Worm (Caenorhabditis elegans) whole organism, young adult: ENCODE results near the gene madf-3.
A peak's percentile ranks its signal among the peaks of the same experiment; 100 is the strongest.

ENCODE experiments used
- F10E7.11 ChIP-seq: sonication (generic microtip); optimal IDR thresholded peaks from 2 replicates; lab custom pipeline; 2017; ENCODE audit warnings: mild to moderate bottlenecking, missing genetic modification characterization, moderate library complexity, missing compliant biosample characterization
- F22D6.2 ChIP-seq: sonication (generic microtip); optimal IDR thresholded peaks from 2 replicates; lab custom pipeline; 2016; ENCODE audit warnings: mild to moderate bottlenecking, missing genetic modification characterization, missing compliant biosample characterization
- F33H1.4 ChIP-seq: fragments of 200-800 bp; sonication (Bioruptor generic); IDR thresholded peaks from 2 replicates; pipeline ENCODE4 v1.3.6; 2022; ENCODE audit warnings: missing genetic modification reagents, missing genetic modification characterization, missing compliant biosample characterization
- F39B2.1 ChIP-seq: fragments of 200-800 bp; sonication (Bioruptor generic); IDR thresholded peaks from 2 replicates; pipeline ENCODE4 v1.3.6; 2022; ENCODE audit warnings: missing genetic modification reagents, missing genetic modification characterization, missing compliant biosample characterization
- F52B5.7 ChIP-seq: sonication (generic microtip); optimal IDR thresholded peaks from 2 replicates; lab custom pipeline; 2016; ENCODE audit warnings: mild to moderate bottlenecking, missing genetic modification characterization, missing compliant biosample characterization
- K11D2.4 ChIP-seq: fragments of 200-800 bp; sonication (Bioruptor generic); IDR thresholded peaks from 2 replicates; pipeline ENCODE4 v1.3.6; 2022; ENCODE audit warnings: missing genetic modification reagents, missing genetic modification characterization, missing compliant biosample characterization
- T26A5.8 ChIP-seq: sonication (generic microtip); optimal IDR thresholded peaks from 2 replicates; lab custom pipeline; 2016; ENCODE audit warnings: missing genetic modification characterization, missing compliant biosample characterization
- aptf-3 ChIP-seq: fragments of 200-800 bp; sonication (Bioruptor generic); IDR thresholded peaks from 2 replicates; pipeline ENCODE4 v1.3.6; 2022; ENCODE audit warnings: missing genetic modification characterization, missing compliant biosample characterization
- bed-1 ChIP-seq: fragments of 200-800 bp; sonication (Bioruptor generic); IDR thresholded peaks from 2 replicates; pipeline ENCODE4 v1.3.6; 2022; ENCODE audit warnings: missing genetic modification reagents, missing genetic modification characterization, missing compliant biosample characterization
- ccch-3 ChIP-seq: fragments of 200-800 bp; sonication (Bioruptor generic); optimal IDR thresholded peaks from 2 replicates; lab custom pipeline; 2018; ENCODE audit warnings: mild to moderate bottlenecking, missing genetic modification characterization, missing compliant biosample characterization
- cebp-1 ChIP-seq, 2 experiments: fragments of 200-800 bp in 1 of 2; sonication (Bioruptor generic) in 1 of 2; sonication (generic microtip) in 1 of 2; IDR thresholded peaks in 1 of 2; optimal IDR thresholded peaks in 1 of 2; 2 replicates each; pipeline versions ENCODE4 v1.3.6 to Lab custom; 2017 to 2022; ENCODE audit warnings: missing compliant biosample characterization in 2 of 2, missing genetic modification characterization in 2 of 2, mild to moderate bottlenecking in 1 of 2, missing genetic modification reagents in 1 of 2, moderate library complexity in 1 of 2
- chd-7 ChIP-seq: sonication (generic microtip); optimal IDR thresholded peaks from 2 replicates; lab custom pipeline; 2016; ENCODE audit warnings: mild to moderate bottlenecking, missing genetic modification characterization, moderate library complexity, missing compliant biosample characterization
- die-1 ChIP-seq: sonication (generic microtip); optimal IDR thresholded peaks from 2 replicates; lab custom pipeline; 2016; ENCODE audit warnings: missing genotype, mild to moderate bottlenecking, missing genetic modification characterization, missing compliant biosample characterization
- dox-1 ChIP-seq: fragments of 200-800 bp; sonication (Bioruptor generic); IDR thresholded peaks from 2 replicates; pipeline ENCODE4 v1.3.6; 2022; ENCODE audit warnings: missing genetic modification reagents, missing genetic modification characterization, missing compliant biosample characterization
- egl-44 ChIP-seq: fragments of 200-800 bp; sonication (Bioruptor generic); IDR thresholded peaks from 2 replicates; pipeline ENCODE4 v1.3.6; 2022; ENCODE audit warnings: missing genetic modification reagents, missing genetic modification characterization, missing compliant biosample characterization
- ekl-4 ChIP-seq: fragments of 200-800 bp; sonication (Bioruptor generic); IDR thresholded peaks from 2 replicates; pipeline ENCODE4 v1.3.6; 2022; ENCODE audit warnings: missing genetic modification reagents, missing genetic modification characterization, missing compliant biosample characterization
- ets-4 ChIP-seq: fragments of 200-800 bp; sonication (Bioruptor generic); optimal IDR thresholded peaks from 2 replicates; lab custom pipeline; 2018; ENCODE audit warnings: mild to moderate bottlenecking, missing genetic modification characterization, missing compliant biosample characterization
- hlh-12 ChIP-seq: sonication (generic microtip); optimal IDR thresholded peaks from 2 replicates; lab custom pipeline; 2016; ENCODE audit warnings: missing genetic modification characterization, missing compliant biosample characterization
- hrde-1 ChIP-seq: sonication (generic microtip); optimal IDR thresholded peaks from 2 replicates; lab custom pipeline; 2016; ENCODE audit warnings: missing genetic modification characterization, mild to moderate bottlenecking, missing compliant biosample characterization, moderate library complexity, missing genotype, missing genetic modification reagents, borderline replicate concordance
- hsf-1 ChIP-seq: fragments of 200-800 bp; sonication (Bioruptor generic); IDR thresholded peaks from 2 replicates; pipeline ENCODE4 v1.3.6; 2022; ENCODE audit warnings: missing genetic modification reagents, missing genetic modification characterization, missing compliant biosample characterization
- lir-1 ChIP-seq: fragments of 200-800 bp; sonication (Bioruptor generic); conservative IDR thresholded peaks from 2 replicates; pipeline ENCODE4 v1.3.6; 2022; ENCODE audit warnings: missing genetic modification reagents, missing genetic modification characterization, missing compliant biosample characterization
- mes-4 ChIP-seq: sonication (generic microtip); optimal IDR thresholded peaks from 2 replicates; lab custom pipeline; 2016; ENCODE audit warnings: missing genotype, missing genetic modification characterization, missing compliant biosample characterization
- nfya-1 ChIP-seq: sonication (generic microtip); optimal IDR thresholded peaks from 2 replicates; lab custom pipeline; 2017; ENCODE audit warnings: antibody characterized with exemption, missing compliant biosample characterization, missing genetic modification characterization, borderline replicate concordance; ENCODE audit not compliant: insufficient read depth
- nhr-120 ChIP-seq: fragments of 200-800 bp; sonication (Bioruptor generic); IDR thresholded peaks from 2 replicates; pipeline ENCODE4 v1.3.6; 2022; ENCODE audit warnings: missing genetic modification characterization, missing compliant biosample characterization
- pha-4 ChIP-seq: fragments of 150-350 bp; sonication (generic microtip); optimal IDR thresholded peaks from 2 replicates; lab custom pipeline; 2014; ENCODE audit warnings: missing biosample characterization, missing genetic modification reagents, missing genetic modification characterization
- snpc-1.1 ChIP-seq: sonication (generic microtip); optimal IDR thresholded peaks from 2 replicates; lab custom pipeline; 2017; ENCODE audit warnings: missing genetic modification characterization, mild to moderate bottlenecking, missing compliant biosample characterization, antibody characterized with exemption, moderate library complexity, missing genotype, missing genetic modification reagents; ENCODE audit not compliant: insufficient read depth
- unc-62 ChIP-seq: fragments of 150-350 bp; optimal IDR thresholded peaks from 2 replicates; lab custom pipeline; 2014; ENCODE audit warnings: missing biosample characterization, missing genetic modification reagents, missing genetic modification characterization
- xnd-1 ChIP-seq: sonication (generic microtip); optimal IDR thresholded peaks from 2 replicates; lab custom pipeline; 2016; ENCODE audit warnings: missing genotype, missing genetic modification reagents, missing genetic modification characterization, missing compliant biosample characterization
- zfh-2 ChIP-seq: fragments of 200-800 bp; sonication (Bioruptor generic); conservative IDR thresholded peaks from 2 replicates; pipeline ENCODE4 v1.3.6; 2022; ENCODE audit warnings: missing genetic modification reagents, missing genetic modification characterization, missing compliant biosample characterization
- ztf-18 ChIP-seq: sonication (generic microtip); optimal IDR thresholded peaks from 2 replicates; lab custom pipeline; 2016; ENCODE audit warnings: missing genotype, mild to moderate bottlenecking, missing genetic modification characterization, missing compliant biosample characterization

madf-3 gene

ce11 chrII:4299227-4299703 lies 35.3 kb upstream of the madf-3 start, which contains the start of gene sco-1 (continued):
- peak; percentile 100 for TF ChIP-seq F33H1.4 (GFP tag; lab: Robert Waterston, UW)
- TF ChIP-seq chd-7 (tag; lab: Kevin White, UChicago) = peak; percentile 56
- TF ChIP-seq ets-4 (GFP tag; lab: Kevin White, UChicago) = no peak

- TF ChIP-seq egl-44 = no peak
- no peak for TF ChIP-seq F22D6.2
- TF ChIP-seq F10E7.11 (tag; lab: Kevin White, UChicago) = no peak
- no peak for TF ChIP-seq hsf-1 (GFP tag; lab: Robert Waterston, UW)
- TF ChIP-seq dox-1 (GFP tag; lab: Robert Waterston, UW) = no peak
- TF ChIP-seq nfya-1 (tag; lab: Kevin White, UChicago) = no peak
- no peak for TF ChIP-seq cebp-1 (GFP tag; IDR thresholded peaks at IDR 0.05; lab: Robert Waterston, UW)
- no peak for TF ChIP-seq cebp-1 (tag; optimal IDR thresholded peaks at IDR 0.05; lab: Kevin White, UChicago)
- no peak for TF ChIP-seq pha-4 (tag; lab: Kevin White, UChicago)
- TF ChIP-seq F33H1.4 (GFP tag; lab: Robert Waterston, UW) = no peak
- no peak for TF ChIP-seq snpc-1.1 (tag; lab: Kevin White, UChicago)
- no peak for TF ChIP-seq F39B2.1 (GFP tag; lab: Robert Waterston, UW)
- TF ChIP-seq F52B5.7 (tag; lab: Kevin White, UChicago) = no peak
- no peak for TF ChIP-seq xnd-1 (tag; lab: Kevin White, UChicago)
- TF ChIP-seq aptf-3 (GFP tag; lab: Robert Waterston, UW) = no peak
- no peak for TF ChIP-seq die-1 (tag; lab: Kevin White, UChicago)
- TF ChIP-seq mes-4 (tag; lab: Kevin White, UChicago) = no peak
- TF ChIP-seq K11D2.4 (GFP tag; lab: Robert Waterston, UW) = no peak
- TF ChIP-seq lir-1 (GFP tag; lab: Robert Waterston, UW) = no peak
- TF ChIP-seq hrde-1 (tag; lab: Kevin White, UChicago) = no peak
- no peak for TF ChIP-seq T26A5.8 (tag; lab: Kevin White, UChicago)
Measured at ce11 chrII:4301307-4301706, 33.2 kb upstream of the madf-3 start, which contains the start of gene gtf-2F1. Gene gtf-2F1 (plus strand): TSS chrII:4301607.

ce11 chrII:4306921-4307630 lies 27.5 kb upstream of the madf-3 start, which contains the start of gene Y52E8A.3:
Gene Y52E8A.3 (minus strand): TSS chrII:4306971.
- TF ChIP-seq ztf-18 (no peak), hlh-12 (tag; lab: Kevin White, UChicago) (no peak), ekl-4 (GFP tag; lab: Robert Waterston, UW) (no peak), ccch-3 (GFP tag; lab: Kevin White, UChicago) (no peak), pha-4 (tag; lab: Kevin White, UChicago) (no peak), zfh-2 (no peak), aptf-3 (GFP tag; lab: Robert Waterston, UW) (no peak)
- TF ChIP-seq, all 124 proteins: peak for 0

- TF ChIP-seq unc-62 (GFP tag; lab: Kevin White, UChicago) = peak; percentile 89
- TF ChIP-seq bed-1 = 0 out of 2 replicates have a peak, but pooled peaks have one; percentile 63
- peak; percentile 73; the same call in 1 of the 2 replicates for TF ChIP-seq nhr-120
Measured at ce11 chrII:4309112-4309511, 25.4 kb upstream of the madf-3 start.
